Fruit fly (Drosophila melanogaster) whole organism, embryonic: ENCODE data around the gene CG1421.

Experiments used
- Asciz ChIP-seq: fragments of 200-800 bp; sonication (Bioruptor generic); optimal IDR thresholded peaks from 2 replicates; lab custom pipeline; 2017; ENCODE audit warnings: missing biosample characterization, mild to moderate bottlenecking, missing genetic modification characterization, missing genetic modification reagents
- CG10366 ChIP-seq: fragments of 200-800 bp; sonication (Bioruptor generic); IDR thresholded peaks from 2 replicates; pipeline ENCODE4 v1.3.6; 2022; ENCODE audit warnings: missing biosample characterization, missing genetic modification characterization
- CG1233 ChIP-seq: fragments of 200-800 bp; sonication (Bioruptor generic); optimal IDR thresholded peaks from 4 replicates; lab custom pipeline; 2018; ENCODE audit warnings: missing biosample characterization, mild to moderate bottlenecking, missing genetic modification characterization
- CG12391 ChIP-seq: fragments of 200-800 bp; sonication (Bioruptor generic); optimal IDR thresholded peaks from 3 replicates; lab custom pipeline; 2018; ENCODE audit warnings: missing biosample characterization, mild to moderate bottlenecking, missing genetic modification characterization, moderate library complexity
- CG15073 ChIP-seq: fragments of 200-800 bp; sonication (Bioruptor generic); optimal IDR thresholded peaks from 2 replicates; lab custom pipeline; 2016; ENCODE audit warnings: missing biosample characterization, missing genetic modification characterization
- CG15696 ChIP-seq: fragments of 200-800 bp; sonication (Bioruptor generic); optimal IDR thresholded peaks from 2 replicates; lab custom pipeline; 2019; ENCODE audit warnings: missing biosample characterization, mild to moderate bottlenecking, missing genetic modification characterization, moderate library complexity
- CG1647 ChIP-seq: fragments of 200-800 bp; sonication (Bioruptor generic); optimal IDR thresholded peaks from 3 replicates; lab custom pipeline; 2016; ENCODE audit warnings: missing biosample characterization, missing genetic modification characterization
- CG31224 ChIP-seq: fragments of 200-800 bp; sonication (Bioruptor generic); IDR thresholded peaks from 2 replicates; pipeline ENCODE4 v1.3.6; 2022; ENCODE audit warnings: missing biosample characterization, missing genetic modification characterization
- CG32767 ChIP-seq: fragments of 200-800 bp; sonication (Bioruptor generic); IDR thresholded peaks from 2 replicates; pipeline ENCODE4 v1.3.6; 2022; ENCODE audit warnings: missing biosample characterization, missing genetic modification characterization
- CG42726 ChIP-seq: fragments of 200-800 bp; sonication (Bioruptor generic); IDR thresholded peaks from 2 replicates; pipeline ENCODE4 v1.3.6; 2022; ENCODE audit warnings: missing biosample characterization, missing genetic modification characterization; ENCODE audit not compliant: partially characterized antibody
- CG4730 ChIP-seq: fragments of 200-800 bp; sonication (Bioruptor generic); IDR thresholded peaks from 2 replicates; pipeline ENCODE4 v1.3.6; 2022; ENCODE audit warnings: missing biosample characterization, missing genetic modification characterization
- CG8281 ChIP-seq: fragments of 200-800 bp; sonication (Bioruptor generic); optimal IDR thresholded peaks from 2 replicates; lab custom pipeline; 2018; ENCODE audit warnings: missing biosample characterization, mild to moderate bottlenecking, missing genetic modification characterization, moderate library complexity
- CG9727 ChIP-seq: fragments of 200-800 bp; sonication (Bioruptor generic); optimal IDR thresholded peaks from 3 replicates; lab custom pipeline; 2017; ENCODE audit warnings: missing biosample characterization, mild to moderate bottlenecking, missing genetic modification characterization
- Dek ChIP-seq: fragments of 200-800 bp; sonication (Bioruptor generic); optimal IDR thresholded peaks from 3 replicates; lab custom pipeline; 2019; ENCODE audit warnings: missing biosample characterization, mild to moderate bottlenecking, missing genetic modification characterization, moderate library complexity
- Hmr ChIP-seq: fragments of 200-800 bp; sonication (Bioruptor generic); optimal IDR thresholded peaks from 3 replicates; lab custom pipeline; 2017; ENCODE audit warnings: mild to moderate bottlenecking, missing biosample characterization, missing genetic modification reagents, missing genetic modification characterization
- Hmx ChIP-seq: fragments of 200-800 bp; sonication (Bioruptor generic); optimal IDR thresholded peaks from 2 replicates; lab custom pipeline; 2016; ENCODE audit warnings: missing biosample characterization, missing genetic modification characterization
- Jarid2 ChIP-seq: fragments of 200-800 bp; sonication (Bioruptor generic); optimal IDR thresholded peaks from 3 replicates; lab custom pipeline; 2017; ENCODE audit warnings: mild to moderate bottlenecking, missing biosample characterization, missing genetic modification reagents, missing genetic modification characterization
- MTF-1 ChIP-seq: fragments of 200-800 bp; sonication (Bioruptor generic); optimal IDR thresholded peaks from 2 replicates; lab custom pipeline; 2018; ENCODE audit warnings: missing biosample characterization, mild to moderate bottlenecking, missing genetic modification characterization, borderline replicate concordance
- Med ChIP-seq: fragments of 200-800 bp; sonication (Bioruptor generic); peaks from one replicate; lab custom pipeline; 2016; ENCODE audit warnings: missing biosample characterization, missing genetic modification characterization, mild to moderate bottlenecking, inconsistent platforms, moderate library complexity
- Meics ChIP-seq: fragments of 200-800 bp; sonication (Bioruptor generic); optimal IDR thresholded peaks from 2 replicates; lab custom pipeline; 2017; ENCODE audit warnings: missing biosample characterization, mild to moderate bottlenecking, missing genetic modification characterization
- NC2β ChIP-seq: fragments of 200-800 bp; sonication (Bioruptor generic); optimal IDR thresholded peaks from 2 replicates; lab custom pipeline; 2016; ENCODE audit warnings: missing biosample characterization, missing genetic modification characterization
- Ptx1 ChIP-seq: fragments of 200-800 bp; sonication (Bioruptor generic); IDR thresholded peaks from 2 replicates; pipeline ENCODE4 v1.3.6; 2022; ENCODE audit warnings: missing biosample characterization, missing genetic modification characterization
- Sry-δ ChIP-seq: fragments of 200-800 bp; sonication (Bioruptor generic); optimal IDR thresholded peaks from 2 replicates; lab custom pipeline; 2016; ENCODE audit warnings: missing biosample characterization, missing genetic modification characterization
- al ChIP-seq: fragments of 200-800 bp; sonication (Bioruptor generic); IDR thresholded peaks from 2 replicates; pipeline ENCODE4 v1.3.6; 2022; ENCODE audit warnings: missing biosample characterization, missing genetic modification characterization
- ash1 ChIP-seq: fragments of 200-800 bp; sonication (Bioruptor generic); optimal IDR thresholded peaks from 2 replicates; lab custom pipeline; 2018; ENCODE audit warnings: missing biosample characterization, mild to moderate bottlenecking, missing genetic modification characterization
- ato ChIP-seq: fragments of 200-800 bp; sonication (Bioruptor generic); IDR thresholded peaks from 2 replicates; pipeline ENCODE4 v1.3.6; 2022; ENCODE audit warnings: missing biosample characterization, missing genetic modification characterization; ENCODE audit not compliant: partially characterized antibody
- bbx ChIP-seq: fragments of 200-800 bp; sonication (Bioruptor generic); IDR thresholded peaks from 2 replicates; pipeline ENCODE4 v1.3.6; 2022; ENCODE audit warnings: missing biosample characterization, missing genetic modification characterization; ENCODE audit not compliant: partially characterized antibody
- caup ChIP-seq: fragments of 200-800 bp; sonication (Bioruptor generic); optimal IDR thresholded peaks from 3 replicates; lab custom pipeline; 2017; ENCODE audit warnings: missing biosample characterization, mild to moderate bottlenecking, missing genetic modification characterization, moderate library complexity; ENCODE audit not compliant: severe bottlenecking
- chinmo ChIP-seq: fragments of 200-800 bp; sonication (Bioruptor generic); IDR thresholded peaks from 4 replicates; pipeline ENCODE4 v1.3.6; 2022; ENCODE audit warnings: missing biosample characterization, missing genetic modification characterization; ENCODE audit not compliant: partially characterized antibody
- dimm ChIP-seq: fragments of 200-800 bp; sonication (Bioruptor generic); IDR thresholded peaks from 2 replicates; pipeline ENCODE4 v1.3.6; 2022; ENCODE audit warnings: missing biosample characterization, missing genetic modification characterization
- dm ChIP-seq: fragments of 200-800 bp; sonication (Bioruptor generic); optimal IDR thresholded peaks from 3 replicates; lab custom pipeline; 2016; ENCODE audit warnings: missing biosample characterization, missing genetic modification characterization
- esg ChIP-seq: fragments of 200-800 bp; sonication (Bioruptor generic); conservative IDR thresholded peaks from 2 replicates; pipeline ENCODE4 v1.3.6; 2022; ENCODE audit warnings: missing biosample characterization, missing genetic modification characterization
- gcm2 ChIP-seq: fragments of 200-800 bp; sonication (Bioruptor generic); optimal IDR thresholded peaks from 2 replicates; lab custom pipeline; 2016; ENCODE audit warnings: missing biosample characterization, missing genetic modification characterization
- jigr1 ChIP-seq: fragments of 200-800 bp; sonication (Bioruptor generic); IDR thresholded peaks from 3 replicates; pipeline ENCODE4 v1.3.6; 2022; ENCODE audit warnings: missing biosample characterization, missing genetic modification characterization
- maf-S ChIP-seq: fragments of 200-800 bp; sonication (Bioruptor generic); optimal IDR thresholded peaks from 2 replicates; lab custom pipeline; 2016; ENCODE audit warnings: missing biosample characterization, missing genetic modification characterization
- nerfin-2 ChIP-seq: fragments of 200-800 bp; sonication (Bioruptor generic); IDR thresholded peaks from 2 replicates; pipeline ENCODE4 v1.3.6; 2022; ENCODE audit warnings: missing biosample characterization, missing genetic modification characterization; ENCODE audit not compliant: partially characterized antibody
- onecut ChIP-seq: fragments of 200-800 bp; sonication (Bioruptor generic); IDR thresholded peaks from 2 replicates; pipeline ENCODE4 v1.3.6; 2022; ENCODE audit warnings: missing biosample characterization, missing genetic modification characterization
- org-1 ChIP-seq: fragments of 200-800 bp; sonication (Bioruptor generic); optimal IDR thresholded peaks from 2 replicates; lab custom pipeline; 2017; ENCODE audit warnings: missing biosample characterization, missing genetic modification characterization
- pfk ChIP-seq: fragments of 200-800 bp; sonication (Bioruptor generic); optimal IDR thresholded peaks from 2 replicates; lab custom pipeline; 2018; ENCODE audit warnings: missing biosample characterization, mild to moderate bottlenecking, missing genetic modification characterization, moderate library complexity
- schlank ChIP-seq: fragments of 200-800 bp; sonication (Bioruptor generic); optimal IDR thresholded peaks from 2 replicates; lab custom pipeline; 2018; ENCODE audit warnings: missing biosample characterization, mild to moderate bottlenecking, missing genetic modification characterization
- slp2 ChIP-seq: fragments of 200-800 bp; sonication (Bioruptor generic); optimal IDR thresholded peaks from 2 replicates; lab custom pipeline; 2016; ENCODE audit warnings: missing biosample characterization, missing genetic modification characterization
- tin ChIP-seq: fragments of 200-800 bp; sonication (Bioruptor generic); optimal IDR thresholded peaks from 3 replicates; lab custom pipeline; 2016; ENCODE audit warnings: missing biosample characterization, missing genetic modification characterization
- trem ChIP-seq: fragments of 200-800 bp; optimal IDR thresholded peaks from 3 replicates; lab custom pipeline; 2019; ENCODE audit warnings: missing biosample characterization, mild to moderate bottlenecking, missing genetic modification characterization, moderate library complexity
- trh ChIP-seq: fragments of 200-800 bp; sonication (Bioruptor generic); optimal IDR thresholded peaks from 2 replicates; lab custom pipeline; 2016; ENCODE audit warnings: missing biosample characterization, missing genetic modification characterization
- twi ChIP-seq: fragments of 200-800 bp; optimal IDR thresholded peaks from 2 replicates; lab custom pipeline; 2019; ENCODE audit warnings: missing biosample characterization, mild to moderate bottlenecking, missing genetic modification characterization, moderate library complexity
- unc-4 ChIP-seq: fragments of 200-800 bp; sonication (Bioruptor generic); IDR thresholded peaks from 2 replicates; pipeline ENCODE4 v1.3.6; 2022; ENCODE audit warnings: missing biosample characterization, missing genetic modification characterization; ENCODE audit not compliant: partially characterized antibody
- usp ChIP-seq: fragments of >200 bp; optimal IDR thresholded peaks from 2 replicates; lab custom pipeline; 2017; ENCODE audit warnings: missing biosample characterization, missing genetic modification characterization
- zfh2 ChIP-seq: fragments of 200-800 bp; sonication (Bioruptor generic); optimal IDR thresholded peaks from 2 replicates; lab custom pipeline; 2016; ENCODE audit warnings: missing biosample characterization, missing genetic modification characterization

The CG1421 gene

dm6 chr2L:21867040-21867981 lies 35.5 kb upstream of the CG1421 start (continued):
- TF ChIP-seq nerfin-2 (GFP tag; lab: Robert Waterston, UW), result no peak
- TF ChIP-seq chinmo (GFP tag; lab: Robert Waterston, UW), result no peak
- TF ChIP-seq CG32767, result peak; percentile 81
- TF ChIP-seq MTF-1 (GFP tag; lab: Kevin White, UChicago), result peak; percentile 84
- TF ChIP-seq Hmx (GFP tag; lab: Kevin White, UChicago), result peak; percentile 62
- peak; percentile 84; the same call in 2 of the 3 replicates for TF ChIP-seq jigr1 (GFP tag; lab: Robert Waterston, UW)
- TF ChIP-seq org-1 (GFP tag; lab: Kevin White, UChicago), result peak; percentile 86
- TF ChIP-seq dm (GFP tag; lab: Kevin White, UChicago), result peak; percentile 84
- TF ChIP-seq ash1 (GFP tag; lab: Kevin White, UChicago), result peak; percentile 56
- peak; percentile 80 for TF ChIP-seq gcm2
- peak; percentile 78 for TF ChIP-seq caup (GFP tag; lab: Kevin White, UChicago)
- peak; percentile 18 for TF ChIP-seq CG15073 (GFP tag; lab: Kevin White, UChicago)
- no peak for TF ChIP-seq Dek (tag; lab: Kevin White, UChicago)
- TF ChIP-seq slp2 (GFP tag; lab: Kevin White, UChicago), result peak; percentile 91
- peak; percentile 88 for TF ChIP-seq CG4730 (GFP tag; lab: Robert Waterston, UW)
- peak; percentile 67 for TF ChIP-seq schlank (tag; lab: Kevin White, UChicago)
- peak; percentile 99 for TF ChIP-seq Med (GFP tag; lab: Kevin White, UChicago)
- TF ChIP-seq zfh2, result peak; percentile 88
- TF ChIP-seq NC2β, result peak; percentile 89
- peak; percentile 84 for TF ChIP-seq maf-S (GFP tag; lab: Kevin White, UChicago)
- peak; percentile 84 for TF ChIP-seq CG1647 (GFP tag; lab: Kevin White, UChicago)
- peak; percentile 85 for TF ChIP-seq Asciz (GFP tag; lab: Kevin White, UChicago)
- peak; percentile 53 for TF ChIP-seq Sry-δ (GFP tag; lab: Kevin White, UChicago)
- TF ChIP-seq CG31224 (GFP tag; lab: Robert Waterston, UW), result peak; percentile 85
- TF ChIP-seq tin (GFP tag; lab: Kevin White, UChicago), result peak; percentile 89
- TF ChIP-seq Hmr (GFP tag; lab: Kevin White, UChicago), result peak; percentile 74
- TF ChIP-seq twi (tag; lab: Kevin White, UChicago), result peak; percentile 83
- TF ChIP-seq CG15696, result peak; percentile 64
- TF ChIP-seq al (GFP tag; lab: Robert Waterston, UW), result peak; percentile 83
- TF ChIP-seq CG1233 (GFP tag; lab: Kevin White, UChicago), result peak; percentile 85
- peak; percentile 90 for TF ChIP-seq esg
- peak; percentile 93 for TF ChIP-seq CG12391 (tag; lab: Kevin White, UChicago)
- TF ChIP-seq bbx (GFP tag; lab: Robert Waterston, UW), result no peak
- TF ChIP-seq Jarid2 (GFP tag; lab: Kevin White, UChicago), result peak; percentile 55
- TF ChIP-seq Ptx1, result peak; percentile 92
- TF ChIP-seq trh (GFP tag; lab: Kevin White, UChicago), result peak; percentile 86
- TF ChIP-seq CG9727 (GFP tag; lab: Kevin White, UChicago), result peak; percentile 88
- TF ChIP-seq Meics (GFP tag; lab: Kevin White, UChicago), result peak; percentile 83
- TF ChIP-seq usp, result no peak
- no peak for TF ChIP-seq CG42726
- TF ChIP-seq pfk (GFP tag; lab: Kevin White, UChicago), result no peak
- no peak for TF ChIP-seq ato (GFP tag; lab: Robert Waterston, UW)
- peak; percentile 91 for TF ChIP-seq CG10366 (GFP tag; lab: Robert Waterston, UW)
- no peak for TF ChIP-seq unc-4 (GFP tag; lab: Robert Waterston, UW)
- TF ChIP-seq CG8281 (tag; lab: Kevin White, UChicago), result peak; percentile 71
- TF ChIP-seq dimm (GFP tag; lab: Robert Waterston, UW), result peak; percentile 81
- TF ChIP-seq onecut (GFP tag; lab: Robert Waterston, UW), result peak; percentile 78
- TF ChIP-seq trem (tag; lab: Kevin White, UChicago), result peak; percentile 88
